Fruit fly (Drosophila melanogaster) Kc167 (cell line): ENCODE measurements around the gene abd-A.

ENCODE experiments used
- Myc ChIP-seq: fragments of >200 bp; optimal IDR thresholded peaks from 2 replicates; lab custom pipeline; 2017; ENCODE audit warnings: missing external identifiers
- insv ChIP-seq: fragments of >200 bp; optimal IDR thresholded peaks from 3 replicates; lab custom pipeline; 2018; ENCODE audit warnings: missing external identifiers

DNA sequence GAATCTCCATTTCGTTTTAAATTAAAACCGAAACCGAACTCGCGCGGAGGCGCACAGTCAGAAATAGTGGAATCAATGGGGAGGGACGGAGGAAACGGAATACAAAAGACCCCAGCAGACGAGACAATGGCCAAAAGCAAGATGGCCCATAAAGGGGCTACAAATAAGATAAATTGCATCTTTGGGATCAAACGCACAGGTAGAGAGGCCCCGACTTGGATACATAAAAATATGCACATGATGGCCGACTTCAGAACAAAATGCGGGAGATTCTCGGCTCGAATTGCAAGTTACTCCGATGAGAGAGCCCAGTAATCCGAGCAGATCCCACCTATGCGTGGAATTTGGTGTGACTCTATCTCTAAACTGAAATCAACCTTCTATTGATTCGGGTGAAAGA is 28.4 kb downstream of the abd-A start:
- TF ChIP-seq Myc (lab: Kevin White, UChicago) (no peak), insv (lab: Kevin White, UChicago) (no peak)
